Worm (Caenorhabditis elegans): Measurements from ENCODE around the gene cec-4.

The cec-4 gene

DNA sequence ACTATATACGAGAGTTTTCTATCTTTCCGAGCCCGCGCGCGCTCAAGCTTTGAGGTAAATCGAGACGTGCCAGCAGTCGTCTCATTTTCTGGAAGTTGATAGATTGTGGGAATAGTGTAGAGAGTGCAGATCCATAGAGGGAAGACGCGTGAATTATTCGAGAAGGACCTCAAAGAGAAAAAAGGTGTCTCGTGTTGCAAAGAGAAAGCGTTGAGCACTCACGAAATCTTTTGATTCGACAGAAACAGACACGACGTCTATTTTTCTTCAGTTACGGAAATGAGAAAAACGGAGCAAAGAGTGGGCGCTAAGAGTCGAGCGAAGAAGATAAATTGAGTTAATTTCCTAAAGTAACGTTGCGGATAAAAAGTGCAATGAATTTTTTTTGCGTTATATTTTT is 48.4 kb downstream of the cec-4 start:
- TF ChIP-seq ceh-58 (GFP tag; IDR thresholded peaks at IDR 0.05) (no peak), hlh-12 (tag; optimal IDR thresholded peaks at IDR 0.05) (no peak), ceh-27 (GFP tag; optimal IDR thresholded peaks at IDR 0.05) (no peak), somi-1 (GFP tag; optimal IDR thresholded peaks at IDR 0.05) (no peak), F39B2.1 (GFP tag; IDR thresholded peaks at IDR 0.05) (no peak), dox-1 (GFP tag; IDR thresholded peaks at IDR 0.05) (no peak), lin-40 (tag; optimal IDR thresholded peaks at IDR 0.05) (no peak)
